Worm (Caenorhabditis elegans) whole organism, L2 larva: ENCODE measurements around the gene ivd-1.
A peak's percentile ranks its signal among the peaks of the same experiment; 100 is the strongest.

ENCODE experiments used
- C34F6.9 ChIP-seq: fragments of 150-350 bp; optimal IDR thresholded peaks from 2 replicates; lab custom pipeline; 2014; ENCODE audit warnings: missing biosample characterization, missing genetic modification characterization
- F13H6.1 ChIP-seq: sonication (generic microtip); optimal IDR thresholded peaks from 2 replicates; lab custom pipeline; 2016; ENCODE audit warnings: missing genetic modification characterization, missing compliant biosample characterization
- alr-1 ChIP-seq: fragments of 150-350 bp; optimal IDR thresholded peaks from 2 replicates; lab custom pipeline; 2014; ENCODE audit warnings: missing biosample characterization, missing genetic modification characterization
- ama-1 ChIP-seq: fragments of 150-350 bp; optimal IDR thresholded peaks from 2 replicates; lab custom pipeline; 2018; ENCODE audit warnings: inconsistent platforms
- ceh-16 ChIP-seq: fragments of 150-350 bp; optimal IDR thresholded peaks from 2 replicates; lab custom pipeline; 2014; ENCODE audit warnings: missing biosample characterization, missing genetic modification characterization
- ceh-82 ChIP-seq: fragments of 150-350 bp; optimal IDR thresholded peaks from 2 replicates; lab custom pipeline; 2014; ENCODE audit warnings: missing biosample characterization, missing genetic modification characterization
- crh-2 ChIP-seq: sonication (generic microtip); optimal IDR thresholded peaks from 2 replicates; lab custom pipeline; 2017; ENCODE audit warnings: missing biosample characterization, missing genetic modification characterization
- egl-27 ChIP-seq: sonication (generic microtip); optimal IDR thresholded peaks from 3 replicates; lab custom pipeline; 2017; ENCODE audit warnings: missing biosample characterization, missing genetic modification reagents, missing genetic modification characterization
- elt-3 ChIP-seq: sonication (generic microtip); optimal IDR thresholded peaks from 2 replicates; lab custom pipeline; 2017; ENCODE audit warnings: missing biosample characterization, missing genetic modification characterization
- gmeb-1 ChIP-seq: fragments of 150-350 bp; optimal IDR thresholded peaks from 2 replicates; lab custom pipeline; 2014; ENCODE audit warnings: missing biosample characterization, missing genetic modification characterization
- lin-39 ChIP-seq: fragments of 150-350 bp; optimal IDR thresholded peaks from 2 replicates; lab custom pipeline; 2014; ENCODE audit warnings: missing biosample characterization, missing genetic modification reagents, missing genetic modification characterization
- mab-5 ChIP-seq: fragments of 150-350 bp; optimal IDR thresholded peaks from 2 replicates; lab custom pipeline; 2014; ENCODE audit warnings: missing biosample characterization, missing genetic modification characterization
- mbf-1 ChIP-seq: sonication (generic microtip); optimal IDR thresholded peaks from 2 replicates; lab custom pipeline; 2017; ENCODE audit warnings: missing biosample characterization, missing genetic modification characterization
- nhr-11 ChIP-seq: fragments of 150-350 bp; optimal IDR thresholded peaks from 2 replicates; lab custom pipeline; 2014; ENCODE audit warnings: missing biosample characterization, missing genetic modification characterization
- nhr-12 ChIP-seq: fragments of 150-350 bp; optimal IDR thresholded peaks from 2 replicates; lab custom pipeline; 2014; ENCODE audit warnings: missing biosample characterization, missing genetic modification characterization
- nhr-21 ChIP-seq: fragments of 150-350 bp; optimal IDR thresholded peaks from 2 replicates; lab custom pipeline; 2014; ENCODE audit warnings: missing biosample characterization, missing genetic modification characterization
- nhr-23 ChIP-seq: fragments of 150-350 bp; optimal IDR thresholded peaks from 2 replicates; lab custom pipeline; 2014; ENCODE audit warnings: missing biosample characterization, missing genetic modification reagents, missing genetic modification characterization
- nhr-237 ChIP-seq: fragments of 150-350 bp; optimal IDR thresholded peaks from 2 replicates; lab custom pipeline; 2014; ENCODE audit warnings: missing biosample characterization, missing genetic modification characterization
- nhr-25 ChIP-seq: fragments of 150-350 bp; sonication (generic microtip); optimal IDR thresholded peaks from 3 replicates; lab custom pipeline; 2014; ENCODE audit warnings: missing biosample characterization, missing genetic modification characterization
- nhr-6 ChIP-seq: fragments of 150-350 bp; optimal IDR thresholded peaks from 2 replicates; lab custom pipeline; 2014; ENCODE audit warnings: missing biosample characterization, missing genetic modification characterization
- peb-1 ChIP-seq: fragments of 150-350 bp; optimal IDR thresholded peaks from 2 replicates; lab custom pipeline; 2014; ENCODE audit warnings: missing biosample characterization, missing genetic modification characterization
- sem-4 ChIP-seq: fragments of 150-350 bp; optimal IDR thresholded peaks from 2 replicates; lab custom pipeline; 2014; ENCODE audit warnings: missing biosample characterization, missing genetic modification reagents, missing genetic modification characterization
- skn-1 ChIP-seq: sonication (generic microtip); optimal IDR thresholded peaks from 2 replicates; lab custom pipeline; 2017; ENCODE audit warnings: missing biosample characterization, missing genetic modification characterization
- snpc-4 ChIP-seq: fragments of 150-350 bp; optimal IDR thresholded peaks from 2 replicates; lab custom pipeline; 2014; ENCODE audit warnings: missing biosample characterization, missing genetic modification characterization
- unc-55 ChIP-seq: fragments of 150-350 bp; sonication (generic microtip); optimal IDR thresholded peaks from 3 replicates; lab custom pipeline; 2014; ENCODE audit warnings: missing biosample characterization, missing genetic modification reagents, missing genetic modification characterization
- ztf-1 ChIP-seq: fragments of 200-800 bp; sonication (Bioruptor generic); conservative IDR thresholded peaks from 2 replicates; pipeline ENCODE4 v1.3.6; 2022; ENCODE audit warnings: missing genetic modification characterization, missing compliant biosample characterization
- ztf-11 ChIP-seq: sonication (generic microtip); optimal IDR thresholded peaks from 2 replicates; lab custom pipeline; 2017; ENCODE audit warnings: missing biosample characterization, missing genetic modification characterization
- ztf-4 ChIP-seq: fragments of 150-350 bp; optimal IDR thresholded peaks from 2 replicates; lab custom pipeline; 2014; ENCODE audit warnings: missing biosample characterization, missing genetic modification characterization

ivd-1 gene

ce11 chrIV:5054297-5054696 is 34.4 kb downstream of the ivd-1 start:
- TF ChIP-seq nhr-23 (tag; lab: Kevin White, UChicago) (no peak), unc-55 (GFP tag; lab: Kevin White, UChicago) (peak; percentile 78), skn-1 (tag; lab: Kevin White, UChicago) (no peak), mab-5 (tag; lab: Kevin White, UChicago) (peak; percentile 83)

ce11 chrIV:5045389-5045788 is 43.3 kb downstream of the ivd-1 start, which contains the start of gene hot-9:
TSS of gene hot-9 (minus strand) at chrIV:5045489.
- TF ChIP-seq ztf-1 (GFP tag; lab: Robert Waterston, UW) (no peak), F13H6.1 (no peak), C34F6.9 (tag; lab: Kevin White, UChicago) (no peak), gmeb-1 (no peak), mab-5 (tag; lab: Kevin White, UChicago) (no peak), ceh-82 (tag; lab: Kevin White, UChicago) (no peak), ztf-11 (tag; lab: Kevin White, UChicago) (no peak), snpc-4 (no peak), mbf-1 (tag; lab: Kevin White, UChicago) (no peak), ztf-4 (no peak), elt-3 (tag; lab: Kevin White, UChicago) (no peak), alr-1 (tag; lab: Kevin White, UChicago) (no peak), lin-39 (no peak), nhr-237 (no peak), crh-2 (tag; lab: Kevin White, UChicago) (no peak), ama-1 (lab: Kevin White, UChicago) (no peak)

ce11 chrIV:5038744-5039143 is 49.9 kb downstream of the ivd-1 start:
- peak; percentile 17 for TF ChIP-seq egl-27 (tag; lab: Kevin White, UChicago)
- TF ChIP-seq gmeb-1 = peak; percentile 2
- no peak for TF ChIP-seq sem-4 (tag; lab: Kevin White, UChicago)
- no peak for TF ChIP-seq nhr-21 (tag; lab: Kevin White, UChicago)
- TF ChIP-seq nhr-25 (tag; lab: Kevin White, UChicago) = no peak
- TF ChIP-seq unc-55 (GFP tag; lab: Kevin White, UChicago) = peak; percentile 36

- TF ChIP-seq peb-1 (tag; lab: Kevin White, UChicago) (no peak), nhr-11 (tag; lab: Kevin White, UChicago) (no peak), nhr-6 (tag; lab: Kevin White, UChicago) (no peak), ceh-16 (no peak), nhr-12 (no peak), sem-4 (tag; lab: Kevin White, UChicago) (no peak)
Measured at ce11 chrIV:5037489-5037888, 51.2 kb downstream of the ivd-1 start, which contains the start of gene C09B9.1. TSS of gene C09B9.1 (plus strand) at chrIV:5037789.
